Fruit fly (Drosophila melanogaster) whole organism, embryonic: ENCODE results near the gene Tnpo.
A peak's percentile ranks its signal among the peaks of the same experiment; 100 is the strongest.

Experiments used
- Aef1 ChIP-seq: fragments of 200-800 bp; sonication (Bioruptor generic); IDR thresholded peaks from 3 replicates; pipeline ENCODE4 v1.3.6; 2022; ENCODE audit warnings: missing biosample characterization, missing genetic modification characterization
- Atf-2 ChIP-seq: fragments of 200-800 bp; sonication (Bioruptor generic); optimal IDR thresholded peaks from 2 replicates; lab custom pipeline; 2016; ENCODE audit warnings: missing biosample characterization, missing genetic modification characterization
- Atf3 ChIP-seq: fragments of 200-800 bp; sonication (Bioruptor generic); optimal IDR thresholded peaks from 3 replicates; lab custom pipeline; 2016; ENCODE audit warnings: missing biosample characterization, missing genetic modification characterization
- B-H1 ChIP-seq: fragments of 200-800 bp; sonication (Bioruptor generic); IDR thresholded peaks from 3 replicates; pipeline ENCODE4 v1.3.6; 2022; ENCODE audit warnings: missing biosample characterization, missing genetic modification characterization
- CG12769 ChIP-seq: fragments of 200-800 bp; sonication (Bioruptor generic); optimal IDR thresholded peaks from 2 replicates; lab custom pipeline; 2019; ENCODE audit warnings: missing biosample characterization, mild to moderate bottlenecking, missing genetic modification characterization, moderate library complexity
- CG13624 ChIP-seq: fragments of 200-800 bp; sonication (Bioruptor generic); optimal IDR thresholded peaks from 2 replicates; lab custom pipeline; 2016; ENCODE audit warnings: missing biosample characterization, missing genetic modification characterization
- CG14710 ChIP-seq: fragments of 200-800 bp; sonication (Bioruptor generic); optimal IDR thresholded peaks from 3 replicates; lab custom pipeline; 2019; ENCODE audit warnings: missing biosample characterization, mild to moderate bottlenecking, missing genetic modification characterization, moderate library complexity
- CG16779 ChIP-seq: fragments of 200-800 bp; sonication (Bioruptor generic); IDR thresholded peaks from 2 replicates; pipeline ENCODE4 v1.3.6; 2022; ENCODE audit warnings: missing biosample characterization, missing genetic modification characterization
- CG16863 ChIP-seq: fragments of 200-800 bp; sonication (Bioruptor generic); optimal IDR thresholded peaks from 3 replicates; lab custom pipeline; 2016; ENCODE audit warnings: missing biosample characterization, missing genetic modification characterization
- CG17361 ChIP-seq: fragments of 200-800 bp; sonication (Bioruptor generic); IDR thresholded peaks from 3 replicates; pipeline ENCODE4 v1.3.6; 2022; ENCODE audit warnings: missing biosample characterization, missing genetic modification characterization
- CG17802 ChIP-seq: fragments of 200-800 bp; sonication (Bioruptor generic); optimal IDR thresholded peaks from 2 replicates; lab custom pipeline; 2018; ENCODE audit warnings: missing biosample characterization, mild to moderate bottlenecking, missing genetic modification characterization, moderate library complexity
- CG18476 ChIP-seq: fragments of 200-800 bp; sonication (Bioruptor generic); optimal IDR thresholded peaks from 2 replicates; lab custom pipeline; 2016; ENCODE audit warnings: missing biosample characterization, mild to moderate bottlenecking, missing genetic modification characterization
- CG30431 ChIP-seq: fragments of 200-800 bp; sonication (Bioruptor generic); optimal IDR thresholded peaks from 2 replicates; lab custom pipeline; 2017; ENCODE audit warnings: missing biosample characterization, missing genetic modification characterization
- CG9727 ChIP-seq: fragments of 200-800 bp; sonication (Bioruptor generic); optimal IDR thresholded peaks from 3 replicates; lab custom pipeline; 2017; ENCODE audit warnings: missing biosample characterization, mild to moderate bottlenecking, missing genetic modification characterization
- CG9797 ChIP-seq: fragments of 200-800 bp; sonication (Bioruptor generic); optimal IDR thresholded peaks from 3 replicates; lab custom pipeline; 2018; ENCODE audit warnings: missing biosample characterization, mild to moderate bottlenecking, missing genetic modification characterization
- Chrac-16 ChIP-seq: fragments of 200-800 bp; sonication (Bioruptor generic); optimal IDR thresholded peaks from 3 replicates; lab custom pipeline; 2016; ENCODE audit warnings: missing biosample characterization, missing genetic modification characterization
- CkIIα-i1 ChIP-seq: fragments of 200-800 bp; sonication (Bioruptor generic); IDR thresholded peaks from 2 replicates; pipeline ENCODE4 v1.3.6; 2022; ENCODE audit warnings: missing biosample characterization, missing genetic modification characterization
- Doc2 ChIP-seq: fragments of 200-800 bp; sonication (Bioruptor generic); IDR thresholded peaks from 2 replicates; pipeline ENCODE4 v1.3.6; 2022; ENCODE audit warnings: missing biosample characterization, missing genetic modification characterization
- Dref ChIP-seq: fragments of 200-800 bp; sonication (Bioruptor generic); IDR thresholded peaks from 2 replicates; pipeline ENCODE4 v1.3.6; 2022; ENCODE audit warnings: missing biosample characterization, missing genetic modification characterization
- ERR ChIP-seq: fragments of 200-800 bp; sonication (Bioruptor generic); optimal IDR thresholded peaks from 2 replicates; lab custom pipeline; 2016; ENCODE audit warnings: missing biosample characterization, missing genetic modification characterization
- Eip74EF ChIP-seq, 2 experiments: fragments of 200-800 bp in 1 of 2; fragments of >200 bp in 1 of 2; sonication (Bioruptor generic) in 1 of 2; optimal IDR thresholded peaks; 2 replicates each; lab custom pipeline; 2017 to 2019; ENCODE audit warnings: missing biosample characterization in 2 of 2, missing genetic modification characterization in 2 of 2, mild to moderate bottlenecking in 1 of 2, moderate library complexity in 1 of 2
- GATAe ChIP-seq: fragments of 200-800 bp; sonication (Bioruptor generic); conservative IDR thresholded peaks from 2 replicates; pipeline ENCODE4 v1.3.6; 2022; ENCODE audit warnings: missing biosample characterization, missing genetic modification characterization
- HmgZ ChIP-seq: fragments of 200-800 bp; sonication (Bioruptor generic); optimal IDR thresholded peaks from 2 replicates; lab custom pipeline; 2018; ENCODE audit warnings: missing biosample characterization, mild to moderate bottlenecking, missing genetic modification characterization
- Hmr ChIP-seq: fragments of 200-800 bp; sonication (Bioruptor generic); optimal IDR thresholded peaks from 3 replicates; lab custom pipeline; 2017; ENCODE audit warnings: mild to moderate bottlenecking, missing biosample characterization, missing genetic modification reagents, missing genetic modification characterization
- Hr51 ChIP-seq, 2 experiments: fragments of 200-800 bp; sonication (Bioruptor generic); optimal IDR thresholded peaks; 2 replicates in 1 of 2; 3 replicates in 1 of 2; lab custom pipeline; 2016 to 2018; ENCODE audit warnings: missing biosample characterization in 2 of 2, missing genetic modification characterization in 2 of 2, mild to moderate bottlenecking in 1 of 2, moderate library complexity in 1 of 2
- Hr78 ChIP-seq, 2 experiments: fragments of 200-800 bp in 1 of 2; fragments of >200 bp in 1 of 2; sonication (Bioruptor generic) in 1 of 2; optimal IDR thresholded peaks; 2 replicates each; lab custom pipeline; 2017 to 2019; ENCODE audit warnings: missing biosample characterization in 2 of 2, missing genetic modification characterization in 2 of 2, mild to moderate bottlenecking in 1 of 2, moderate library complexity in 1 of 2
- Lhr ChIP-seq: fragments of 200-800 bp; sonication (Bioruptor generic); optimal IDR thresholded peaks from 3 replicates; lab custom pipeline; 2017; ENCODE audit warnings: mild to moderate bottlenecking, missing biosample characterization, missing genetic modification reagents, missing genetic modification characterization
- MBD-R2 ChIP-seq: fragments of 200-800 bp; sonication (Bioruptor generic); IDR thresholded peaks from 2 replicates; pipeline ENCODE4 v1.3.6; 2022; ENCODE audit warnings: missing biosample characterization, missing genetic modification characterization
- NK7.1 ChIP-seq: fragments of 200-800 bp; sonication (Bioruptor generic); optimal IDR thresholded peaks from 3 replicates; lab custom pipeline; 2016; ENCODE audit warnings: missing biosample characterization, missing genetic modification characterization
- Scr ChIP-seq: fragments of 200-800 bp; sonication (Bioruptor generic); IDR thresholded peaks from 2 replicates; pipeline ENCODE4 v1.3.6; 2022; ENCODE audit warnings: missing biosample characterization, missing genetic modification characterization; ENCODE audit not compliant: partially characterized antibody
- Side ChIP-seq: fragments of 200-800 bp; sonication (Bioruptor generic); optimal IDR thresholded peaks from 2 replicates; lab custom pipeline; 2016; ENCODE audit warnings: missing biosample characterization, missing genetic modification characterization
- Spps ChIP-seq: fragments of 200-800 bp; sonication (Bioruptor generic); optimal IDR thresholded peaks from 2 replicates; lab custom pipeline; 2018; ENCODE audit warnings: missing biosample characterization, mild to moderate bottlenecking, missing genetic modification characterization
- aop ChIP-seq: fragments of 200-800 bp; sonication (Bioruptor generic); IDR thresholded peaks from 2 replicates; pipeline ENCODE4 v1.3.6; 2022; ENCODE audit warnings: missing biosample characterization, missing genetic modification characterization
- chinmo ChIP-seq: fragments of 200-800 bp; sonication (Bioruptor generic); IDR thresholded peaks from 4 replicates; pipeline ENCODE4 v1.3.6; 2022; ENCODE audit warnings: missing biosample characterization, missing genetic modification characterization; ENCODE audit not compliant: partially characterized antibody
- da ChIP-seq: fragments of 200-800 bp; sonication (Bioruptor generic); optimal IDR thresholded peaks from 2 replicates; lab custom pipeline; 2016; ENCODE audit warnings: missing biosample characterization, missing genetic modification characterization
- dmrt11E ChIP-seq: fragments of 200-800 bp; sonication (Bioruptor generic); optimal IDR thresholded peaks from 3 replicates; lab custom pipeline; 2018; ENCODE audit warnings: missing biosample characterization, mild to moderate bottlenecking, missing genetic modification characterization, moderate library complexity
- fd102C ChIP-seq: fragments of 200-800 bp; sonication (Bioruptor generic); optimal IDR thresholded peaks from 2 replicates; lab custom pipeline; 2018; ENCODE audit warnings: missing biosample characterization, mild to moderate bottlenecking, missing genetic modification characterization, moderate library complexity
- fd3F ChIP-seq: fragments of 200-800 bp; sonication (Bioruptor generic); optimal IDR thresholded peaks from 2 replicates; lab custom pipeline; 2018; ENCODE audit warnings: missing biosample characterization, mild to moderate bottlenecking, missing genetic modification characterization, moderate library complexity
- fu2 ChIP-seq: fragments of 200-800 bp; sonication (Bioruptor generic); optimal IDR thresholded peaks from 2 replicates; lab custom pipeline; 2016; ENCODE audit warnings: missing biosample characterization, missing genetic modification characterization
- grn ChIP-seq: fragments of 200-800 bp; sonication (Bioruptor generic); optimal IDR thresholded peaks from 3 replicates; lab custom pipeline; 2017; ENCODE audit warnings: missing biosample characterization, missing genetic modification characterization
- kah ChIP-seq: fragments of 200-800 bp; sonication (Bioruptor generic); optimal IDR thresholded peaks from 2 replicates; lab custom pipeline; 2018; ENCODE audit warnings: missing biosample characterization, mild to moderate bottlenecking, missing genetic modification characterization
- lola ChIP-seq, 3 experiments: fragments of >200 bp in 2 of 3; fragments of 200-800 bp in 1 of 3; sonication (Bioruptor generic) in 1 of 3; optimal IDR thresholded peaks; 2 replicates each; lab custom pipeline; 2017 to 2019; ENCODE audit warnings: missing biosample characterization in 3 of 3, missing genetic modification characterization in 3 of 3, mild to moderate bottlenecking in 1 of 3, moderate library complexity in 1 of 3
- otp ChIP-seq: fragments of 200-800 bp; sonication (Bioruptor generic); IDR thresholded peaks from 3 replicates; pipeline ENCODE4, ENCODE4 v1.3.6; 2022; ENCODE audit warnings: missing biosample characterization, missing genetic modification characterization
- pita ChIP-seq: fragments of 200-800 bp; sonication (Bioruptor generic); optimal IDR thresholded peaks from 2 replicates; lab custom pipeline; 2017; ENCODE audit warnings: missing biosample characterization, mild to moderate bottlenecking, missing genetic modification characterization
- sc ChIP-seq, 3 experiments: fragments of >200 bp in 2 of 3; fragments of 200-800 bp in 1 of 3; sonication (Bioruptor generic) in 1 of 3; optimal IDR thresholded peaks; 2 replicates in 2 of 3; 3 replicates in 1 of 3; lab custom pipeline; 2017; ENCODE audit warnings: mild to moderate bottlenecking in 1 of 3, missing biosample characterization in 1 of 3, missing genetic modification characterization in 1 of 3, missing genetic modification reagents in 1 of 3
- seq ChIP-seq: fragments of 200-800 bp; sonication (Bioruptor generic); IDR thresholded peaks from 2 replicates; pipeline ENCODE4 v1.3.6; 2022; ENCODE audit warnings: missing biosample characterization, missing genetic modification characterization
- shn ChIP-seq: fragments of 200-800 bp; sonication (Bioruptor generic); optimal IDR thresholded peaks from 3 replicates; lab custom pipeline; 2016; ENCODE audit warnings: missing biosample characterization, missing genetic modification characterization
- sim ChIP-seq: fragments of 200-800 bp; sonication (Bioruptor generic); IDR thresholded peaks from 2 replicates; pipeline ENCODE4 v1.3.6; 2022; ENCODE audit warnings: missing biosample characterization, missing genetic modification characterization
- wdn ChIP-seq: fragments of 200-800 bp; sonication (Bioruptor generic); IDR thresholded peaks from 2 replicates; pipeline ENCODE4 v1.3.6; 2022; ENCODE audit warnings: missing biosample characterization, missing genetic modification characterization

Tnpo gene

dm6 chr3L:6184884-6185438, 8.3 kb upstream of the Tnpo start, which contains the start of the genes D19B and CG43293 (continued):
- peak; percentile 50 for TF ChIP-seq da (GFP tag; lab: Kevin White, UChicago)
- TF ChIP-seq CG16779 (GFP tag; lab: Robert Waterston, UW), result peak; percentile 89
- TF ChIP-seq dmrt11E, result peak; percentile 78
- TF ChIP-seq HmgZ (tag; lab: Kevin White, UChicago), result peak; percentile 92
- TF ChIP-seq CG17361 (GFP tag; lab: Robert Waterston, UW), result peak; percentile 91
- TF ChIP-seq wdn (GFP tag; lab: Robert Waterston, UW), result peak; percentile 87
- TF ChIP-seq CG9727 (GFP tag; lab: Kevin White, UChicago), result peak; percentile 86
- TF ChIP-seq Hr51 (GFP tag; optimal IDR thresholded peaks at IDR 0.05; lab: Kevin White, UChicago), result peak; percentile 85 to 86
- peak; percentile 12 for TF ChIP-seq fd102C (GFP tag; lab: Kevin White, UChicago)
- TF ChIP-seq pita (GFP tag; lab: Kevin White, UChicago), result no peak
- no peak for TF ChIP-seq CG12769
- TF ChIP-seq chinmo, result peak; percentile 98
- TF ChIP-seq aop, result peak; percentile 77
- TF ChIP-seq grn, result no peak
- peak; percentile 60 for TF ChIP-seq CG17802
- peak; percentile 63 for TF ChIP-seq Lhr (GFP tag; lab: Kevin White, UChicago)
- TF ChIP-seq fu2 (GFP tag; lab: Kevin White, UChicago), result peak; percentile 77
- TF ChIP-seq Chrac-16 (GFP tag; lab: Kevin White, UChicago), result peak; percentile 91
- TF ChIP-seq CG9797 (GFP tag; lab: Kevin White, UChicago), result peak; percentile 35
- no peak; the same call in 1 of the 2 replicates for TF ChIP-seq GATAe (GFP tag; lab: Robert Waterston, UW)
- TF ChIP-seq Side (GFP tag; lab: Kevin White, UChicago), result peak; percentile 77
- TF ChIP-seq CG14710 (tag; lab: Kevin White, UChicago), result peak; percentile 74
- TF ChIP-seq CG30431 (GFP tag; lab: Kevin White, UChicago), result peak; percentile 79
- no peak for TF ChIP-seq Doc2
- TF ChIP-seq Dref (GFP tag; lab: Robert Waterston, UW), result peak; percentile 86
- peak; percentile 90 for TF ChIP-seq CG13624
- peak; percentile 43; the same call in 1 of the 2 replicates for TF ChIP-seq CkIIα-i1 (GFP tag; lab: Robert Waterston, UW)
- peak; percentile 73 for TF ChIP-seq Atf-2
- peak; percentile 80 for TF ChIP-seq CG16863 (GFP tag; lab: Kevin White, UChicago)
- peak; percentile 74 for TF ChIP-seq CG18476 (GFP tag; lab: Kevin White, UChicago)
- peak; percentile 77 for TF ChIP-seq Atf3 (GFP tag; lab: Kevin White, UChicago)
- TF ChIP-seq Spps (tag; lab: Kevin White, UChicago), result peak; percentile 74
- TF ChIP-seq shn (GFP tag; lab: Kevin White, UChicago), result peak; percentile 85
- TF ChIP-seq Hmr, result peak; percentile 90
- peak; percentile 90 for TF ChIP-seq ERR (GFP tag; lab: Kevin White, UChicago)
- peak; percentile 88 for TF ChIP-seq Aef1 (GFP tag; lab: Robert Waterston, UW)
- TF ChIP-seq Scr (GFP tag; lab: Robert Waterston, UW), result peak; percentile 53; the same call in 1 of the 2 replicates
- peak; percentile 63 for TF ChIP-seq kah (GFP tag; lab: Kevin White, UChicago)
- TF ChIP-seq otp, result peak; percentile 90
- peak; percentile 98 for TF ChIP-seq MBD-R2
- peak; percentile 89 for TF ChIP-seq B-H1
- TF ChIP-seq sim, result peak; percentile 69
- no peak for TF ChIP-seq Eip74EF (GFP tag; optimal IDR thresholded peaks at IDR 0.05; lab: Kevin White, UChicago)
- peak; percentile 73 for TF ChIP-seq NK7.1
- no peak for TF ChIP-seq Hr78 (GFP tag; optimal IDR thresholded peaks at IDR 0.05; lab: Kevin White, UChicago)
- TF ChIP-seq seq, result peak; percentile 78
- TF ChIP-seq lola (GFP tag; optimal IDR thresholded peaks at IDR 0.05; lab: Kevin White, UChicago), result peak in 1 of 3 experiments; percentile 66
- no peak for TF ChIP-seq sc (optimal IDR thresholded peaks at IDR 0.05; lab: Kevin White, UChicago)
- peak; percentile 65 for TF ChIP-seq sc (GFP tag; optimal IDR thresholded peaks at IDR 0.05; lab: Kevin White, UChicago)
- peak; percentile 81 for TF ChIP-seq fd3F (GFP tag; lab: Kevin White, UChicago)
